Worm (Caenorhabditis elegans): ENCODE data around the gene ugt-44.

DNA sequence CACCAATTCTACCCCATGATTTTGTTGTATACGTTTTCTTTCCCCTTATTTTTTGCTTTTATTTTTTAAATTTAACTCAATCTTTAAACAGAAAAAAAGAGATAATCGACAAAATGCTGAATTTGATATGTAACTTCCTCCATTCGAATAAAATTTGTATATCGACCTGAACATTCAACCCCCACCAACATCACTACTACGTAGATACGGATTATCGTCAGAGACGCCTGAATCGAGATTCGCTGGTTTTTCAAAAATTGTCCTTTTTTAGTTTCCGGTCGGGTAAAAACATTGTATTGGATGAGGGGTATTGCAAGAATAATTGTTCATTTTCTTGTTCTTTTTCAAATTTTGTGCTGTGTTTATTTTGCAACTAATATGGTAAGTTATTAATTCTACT is 2.9 kb downstream of the ugt-44 start, which contains the start of gene bgnt-1.1:
- TF ChIP-seq unc-39 (tag; optimal IDR thresholded peaks at IDR 0.05): no peak
- no peak for TF ChIP-seq elt-3 (tag; optimal IDR thresholded peaks at IDR 0.05)
- no peak for TF ChIP-seq lin-13 (GFP tag; optimal IDR thresholded peaks at IDR 0.05)
- TF ChIP-seq elt-1 (tag; optimal IDR thresholded peaks at IDR 0.05): no peak
- no peak for TF ChIP-seq crh-2 (tag; optimal IDR thresholded peaks at IDR 0.05)
- no peak for TF ChIP-seq ceh-82 (tag; optimal IDR thresholded peaks at IDR 0.05)
- no peak for TF ChIP-seq nhr-25 (tag; optimal IDR thresholded peaks at IDR 0.05)
- no peak for TF ChIP-seq fos-1 (tag; optimal IDR thresholded peaks at IDR 0.05)
- no peak for TF ChIP-seq alr-1 (tag; optimal IDR thresholded peaks at IDR 0.05)
- no peak for TF ChIP-seq ama-1 (optimal IDR thresholded peaks at IDR 0.05)
- TF ChIP-seq nhr-23 (tag; optimal IDR thresholded peaks at IDR 0.05): no peak
- no peak for TF ChIP-seq skn-1 (tag; optimal IDR thresholded peaks at IDR 0.05)
- TF ChIP-seq snpc-4 (tag; optimal IDR thresholded peaks at IDR 0.05): no peak

Measured in whole organism, L2 larva.